Worm (Caenorhabditis elegans) whole organism, early embryonic: Measurements from ENCODE around the gene unc-7.

Experiments
- F13C5.2 ChIP-seq: sonication (generic microtip); optimal IDR thresholded peaks from 2 replicates; lab custom pipeline; 2017; ENCODE audit warnings: mild to moderate bottlenecking, missing genetic modification characterization, inconsistent platforms, missing compliant biosample characterization
- aly-1 ChIP-seq: sonication (generic microtip); optimal IDR thresholded peaks from 2 replicates; lab custom pipeline; 2016; ENCODE audit warnings: missing genetic modification characterization, missing compliant biosample characterization
- ceh-13 ChIP-seq: fragments of 200-800 bp; sonication (Bioruptor generic); optimal IDR thresholded peaks from 2 replicates; lab custom pipeline; 2018; ENCODE audit warnings: mild to moderate bottlenecking, missing genetic modification characterization, missing compliant biosample characterization
- ets-7 ChIP-seq: sonication (generic microtip); optimal IDR thresholded peaks from 2 replicates; lab custom pipeline; 2016; ENCODE audit warnings: missing genotype, missing genetic modification characterization, missing compliant biosample characterization
- flt-1 ChIP-seq: fragments of 200-800 bp; sonication (Bioruptor generic); IDR thresholded peaks from 2 replicates; pipeline ENCODE4 v1.3.6; 2022; ENCODE audit warnings: missing genetic modification characterization, missing compliant biosample characterization
- hmg-4 ChIP-seq: fragments of 200-800 bp; sonication (Bioruptor generic); optimal IDR thresholded peaks from 2 replicates; lab custom pipeline; 2018; ENCODE audit warnings: mild to moderate bottlenecking, missing genetic modification characterization, missing compliant biosample characterization
- hnd-1 ChIP-seq: sonication (generic microtip); optimal IDR thresholded peaks from 2 replicates; lab custom pipeline; 2016; ENCODE audit warnings: missing genetic modification characterization, missing compliant biosample characterization
- sea-1 ChIP-seq: fragments of 200-800 bp; sonication (Bioruptor generic); conservative IDR thresholded peaks from 2 replicates; pipeline ENCODE4 v1.3.6; 2022; ENCODE audit warnings: missing genetic modification characterization, missing compliant biosample characterization
- tbx-11 ChIP-seq: fragments of 200-800 bp; sonication (Bioruptor generic); IDR thresholded peaks from 2 replicates; pipeline ENCODE4 v1.3.6; 2022; ENCODE audit warnings: missing genetic modification characterization, missing compliant biosample characterization
- tbx-37 ChIP-seq: fragments of 200-800 bp; sonication (Bioruptor generic); conservative IDR thresholded peaks from 2 replicates; pipeline ENCODE4 v1.3.6; 2022; ENCODE audit warnings: missing genetic modification reagents, missing genetic modification characterization, missing compliant biosample characterization
- tra-4 ChIP-seq: sonication (generic microtip); optimal IDR thresholded peaks from 2 replicates; lab custom pipeline; 2017; ENCODE audit warnings: missing genetic modification characterization, missing compliant biosample characterization

DNA sequence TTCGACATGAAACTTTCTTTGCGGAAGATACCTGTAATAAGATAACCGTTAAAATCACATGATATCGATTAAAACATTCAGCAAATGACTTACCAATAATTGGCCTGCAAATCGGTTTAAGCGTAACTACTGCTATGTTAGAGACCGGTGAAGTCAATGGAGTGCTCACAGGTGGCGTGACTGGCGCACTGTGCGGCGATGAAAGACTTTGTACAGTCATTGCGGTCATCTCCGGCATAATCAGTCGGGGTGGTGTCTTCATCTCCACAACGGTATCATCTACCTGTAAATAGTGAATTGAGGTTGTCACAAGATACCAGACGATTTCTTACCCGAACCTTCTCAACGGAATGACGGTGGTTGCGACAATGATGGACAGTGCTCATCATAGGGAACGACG, 70.6 kb downstream of the unc-7 start:
- TF ChIP-seq tbx-37 (GFP tag; lab: Robert Waterston, UW) (no peak), hmg-4 (no peak), ets-7 (tag; lab: Kevin White, UChicago) (no peak), hnd-1 (tag; lab: Kevin White, UChicago) (no peak), tra-4 (tag; lab: Kevin White, UChicago) (no peak), F13C5.2 (tag; lab: Kevin White, UChicago) (no peak), aly-1 (tag; lab: Kevin White, UChicago) (no peak), sea-1 (GFP tag; lab: Robert Waterston, UW) (no peak), flt-1 (GFP tag; lab: Robert Waterston, UW) (no peak), tbx-11 (GFP tag; lab: Robert Waterston, UW) (no peak), ceh-13 (no peak)
